Worm (Caenorhabditis elegans) whole organism, L4 larva: Measurements from ENCODE around the gene nhr-68.

Experiments used
- Y105C5A.15 ChIP-seq: fragments of 200-800 bp; sonication (Bioruptor generic); IDR thresholded peaks from 2 replicates; pipeline ENCODE4 v1.3.6; 2022; ENCODE audit warnings: missing genetic modification characterization, missing compliant biosample characterization
- Y75B8A.6 ChIP-seq: fragments of 200-800 bp; sonication (Bioruptor generic); IDR thresholded peaks from 2 replicates; pipeline ENCODE4 v1.3.6; 2022; ENCODE audit warnings: missing genetic modification reagents, missing genetic modification characterization, missing compliant biosample characterization
- ama-1 ChIP-seq: fragments of 150-350 bp; optimal IDR thresholded peaks from 2 replicates; lab custom pipeline; 2014; ENCODE audit warnings: inconsistent platforms, mixed read lengths
- attf-4 ChIP-seq: sonication (generic microtip); optimal IDR thresholded peaks from 3 replicates; lab custom pipeline; 2017; ENCODE audit warnings: missing biosample characterization, missing genetic modification characterization
- ceh-82 ChIP-seq: sonication (generic microtip); optimal IDR thresholded peaks from 2 replicates; lab custom pipeline; 2017; ENCODE audit warnings: missing biosample characterization, missing genetic modification characterization
- fos-1 ChIP-seq: fragments of 150-350 bp; optimal IDR thresholded peaks from 2 replicates; lab custom pipeline; 2014; ENCODE audit warnings: missing biosample characterization, missing genetic modification characterization
- lin-1 ChIP-seq: fragments of 200-800 bp; sonication (Bioruptor generic); IDR thresholded peaks from 2 replicates; pipeline ENCODE4 v1.3.6; 2022; ENCODE audit warnings: missing genetic modification reagents, missing genetic modification characterization, missing compliant biosample characterization
- mxl-2 ChIP-seq: fragments of 200-800 bp; sonication (Bioruptor generic); conservative IDR thresholded peaks from 2 replicates; pipeline ENCODE4 v1.3.6; 2022; ENCODE audit warnings: missing genetic modification reagents, missing genetic modification characterization, missing compliant biosample characterization
- nhr-25 ChIP-seq: sonication (generic microtip); optimal IDR thresholded peaks from 2 replicates; lab custom pipeline; 2017; ENCODE audit warnings: missing genetic modification characterization, mild to moderate bottlenecking, missing compliant biosample characterization, antibody characterized with exemption, moderate library complexity, borderline replicate concordance; ENCODE audit not compliant: insufficient read depth
- nhr-42 ChIP-seq: fragments of 200-800 bp; sonication (Bioruptor generic); IDR thresholded peaks from 2 replicates; pipeline ENCODE4 v1.3.6; 2022; ENCODE audit warnings: missing genetic modification characterization, missing compliant biosample characterization
- nhr-48 ChIP-seq: sonication (generic microtip); optimal IDR thresholded peaks from 2 replicates; lab custom pipeline; 2016; ENCODE audit warnings: mild to moderate bottlenecking, missing genetic modification characterization, missing compliant biosample characterization
- nhr-77 ChIP-seq: fragments of 150-350 bp; optimal IDR thresholded peaks from 2 replicates; lab custom pipeline; 2014; ENCODE audit warnings: missing biosample characterization, missing genetic modification characterization
- unc-62 ChIP-seq, 3 experiments: fragments of 150-350 bp in 1 of 3; sonication (generic microtip); optimal IDR thresholded peaks in 2 of 3; peaks in 1 of 3; 1 replicate in 1 of 3; 2 replicates in 2 of 3; lab custom pipeline; 2014 to 2017; ENCODE audit warnings: missing biosample characterization in 3 of 3, missing genetic modification characterization in 3 of 3, missing genetic modification reagents in 3 of 3, missing genotype in 1 of 3

DNA sequence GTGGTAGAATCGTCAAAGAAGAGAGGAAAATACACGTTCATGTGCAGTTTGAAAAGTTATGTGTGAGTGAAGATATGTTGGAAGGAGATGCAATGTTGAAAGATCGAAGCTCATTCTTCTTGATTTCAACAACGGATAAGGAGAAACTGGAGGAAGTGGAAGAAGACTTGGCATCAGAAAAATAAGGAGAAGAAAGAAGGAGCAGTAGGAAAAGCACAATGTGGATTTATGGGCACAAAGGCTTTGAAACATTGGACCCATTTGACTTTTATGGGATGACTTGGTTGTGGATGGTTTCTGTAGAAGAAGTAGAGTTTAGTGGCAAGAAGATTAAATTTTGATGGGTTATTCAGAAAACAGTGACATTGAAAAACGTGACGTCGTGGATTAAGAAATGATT is 46.8 kb downstream of the nhr-68 start:
- TF ChIP-seq nhr-25 (tag; lab: Kevin White, UChicago): no peak
- TF ChIP-seq attf-4 (tag; lab: Kevin White, UChicago): no peak
- no peak for TF ChIP-seq ama-1 (lab: Kevin White, UChicago)
- TF ChIP-seq nhr-42 (GFP tag; lab: Robert Waterston, UW): no peak
- TF ChIP-seq Y105C5A.15 (GFP tag; lab: Robert Waterston, UW): no peak
- TF ChIP-seq mxl-2 (GFP tag; lab: Robert Waterston, UW): no peak
- TF ChIP-seq fos-1 (tag; lab: Kevin White, UChicago): no peak
- no peak for TF ChIP-seq nhr-77 (tag; lab: Kevin White, UChicago)
- TF ChIP-seq nhr-48 (tag; lab: Kevin White, UChicago): no peak
- no peak for TF ChIP-seq Y75B8A.6 (GFP tag; lab: Robert Waterston, UW)
- TF ChIP-seq ceh-82 (tag; lab: Kevin White, UChicago): no peak
- TF ChIP-seq unc-62 (GFP tag; optimal IDR thresholded peaks at IDR 0.05 in 1 of 2; lab: Kevin White, UChicago): peak in 1 of 2 experiments; percentile 47
- TF ChIP-seq unc-62 (tag; optimal IDR thresholded peaks at IDR 0.05; lab: Kevin White, UChicago): no peak
- TF ChIP-seq lin-1 (GFP tag; lab: Robert Waterston, UW): no peak
